ENCODE assay signal across 4 fruit fly cellular contexts in genomic region chr3L:20004442-20004869, dm6.
TF ChIP-seq lines count a peak whose summit lies in the region.

No protein-coding gene starts in this region.

- peak; percentile 86 to 88 for TF ChIP-seq CTCF in S2 (optimal IDR thresholded peaks at IDR 0.05; lab: Kevin White, UChicago)
- TF ChIP-seq CTCF in whole organism, embryonic (GFP tag; optimal IDR thresholded peaks at IDR 0.05; lab: Kevin White, UChicago): peak; percentile 93

TF ChIP-seq in whole organism, embryonic, 481 proteins besides CTCF, POLR2A, EP300 and RAD21 (continues in another document):
- TF ChIP-seq sqz (GFP tag; optimal IDR thresholded peaks at IDR 0.05; lab: Kevin White, UChicago) (peak; percentile 6), CG13287 (GFP tag; IDR thresholded peaks at IDR 0.05; lab: Robert Waterston, UW; ENCODE audit: partially characterized antibody) (peak; percentile 22; the same call in 1 of the 2 replicates), CG14965 (GFP tag; optimal IDR thresholded peaks at IDR 0.05; lab: Kevin White, UChicago; ENCODE audit: borderline replicate concordance) (no peak), insv (GFP tag; optimal IDR thresholded peaks at IDR 0.05; lab: Kevin White, UChicago) (peak; percentile 88 to 100), CG15269 (tag; optimal IDR thresholded peaks at IDR 0.05; lab: Kevin White, UChicago) (peak; percentile 23), sens (GFP tag; lab: Kevin White, UChicago) (peak; percentile 69), E2f2 (GFP tag; IDR thresholded peaks at IDR 0.05; lab: Robert Waterston, UW) (peak; percentile 24; the same call in 1 of the 2 replicates), kni (GFP tag; optimal IDR thresholded peaks at IDR 0.05; lab: Kevin White, UChicago) (peak; percentile 55), CG12071 (GFP tag; optimal IDR thresholded peaks at IDR 0.05; lab: Kevin White, UChicago) (no peak), CG32532 (GFP tag; IDR thresholded peaks at IDR 0.05; lab: Robert Waterston, UW) (peak; percentile 32; the same call in 1 of the 2 replicates), gsb-n (tag; optimal IDR thresholded peaks at IDR 0.05; lab: Kevin White, UChicago) (peak; percentile 46), Bgb (GFP tag; IDR thresholded peaks at IDR 0.05; lab: Robert Waterston, UW; ENCODE audit: partially characterized antibody) (peak; percentile 79; the same call in 1 of the 2 replicates), zen (tag; optimal IDR thresholded peaks at IDR 0.05; lab: Kevin White, UChicago) (peak; percentile 49), CG11456 (GFP tag; IDR thresholded peaks at IDR 0.05; lab: Robert Waterston, UW) (no peak), CG1603 (tag; optimal IDR thresholded peaks at IDR 0.05; lab: Kevin White, UChicago) (peak; percentile 58), phol (tag; optimal IDR thresholded peaks at IDR 0.05; lab: Kevin White, UChicago) (peak; percentile 8), CG7987 (GFP tag; optimal IDR thresholded peaks at IDR 0.05; lab: Kevin White, UChicago) (peak; percentile 22), nerfin-2 (GFP tag; IDR thresholded peaks at IDR 0.05; lab: Robert Waterston, UW; ENCODE audit: partially characterized antibody) (peak; percentile 33; the same call in 1 of the 2 replicates), Stat92E (GFP tag; optimal IDR thresholded peaks at IDR 0.05; lab: Kevin White, UChicago) (no peak), Dip3 (GFP tag; optimal IDR thresholded peaks at IDR 0.05; lab: Kevin White, UChicago) (no peak), CG6813 (GFP tag; optimal IDR thresholded peaks at IDR 0.05; lab: Kevin White, UChicago) (no peak), CG17912 (GFP tag; optimal IDR thresholded peaks at IDR 0.05; lab: Kevin White, UChicago) (peak; percentile 60), Ets65A (GFP tag; lab: Kevin White, UChicago) (no peak), gem (tag; optimal IDR thresholded peaks at IDR 0.05; lab: Kevin White, UChicago) (peak; percentile 7), CG4707 (GFP tag; optimal IDR thresholded peaks at IDR 0.05; lab: Kevin White, UChicago) (peak; percentile 31), trem (tag; optimal IDR thresholded peaks at IDR 0.05; lab: Kevin White, UChicago) (peak; percentile 43), bsh (GFP tag; optimal IDR thresholded peaks at IDR 0.05; lab: Kevin White, UChicago) (peak in 1 of 2 experiments; percentile 45), pum (GFP tag; optimal IDR thresholded peaks at IDR 0.05; lab: Kevin White, UChicago) (no peak)

TF ChIP-seq in whole organism, prepupa, 60 proteins besides CTCF, POLR2A, EP300 and RAD21:
- TF ChIP-seq Eip78C (GFP tag; lab: Kevin White, UChicago) (peak; percentile 61), acj6 (GFP tag; optimal IDR thresholded peaks at IDR 0.05; lab: Kevin White, UChicago) (no peak)

TF ChIP-seq in whole organism, wandering third instar larva, 38 proteins besides CTCF, POLR2A, EP300 and RAD21:
- TF ChIP-seq Dfd (GFP tag; optimal IDR thresholded peaks at IDR 0.05; lab: Kevin White, UChicago) (no peak), sage (GFP tag; optimal IDR thresholded peaks at IDR 0.05; lab: Kevin White, UChicago) (peak; percentile 31), Hr78 (GFP tag; optimal IDR thresholded peaks at IDR 0.05; lab: Kevin White, UChicago) (no peak), brk (GFP tag; optimal IDR thresholded peaks at IDR 0.05; lab: Kevin White, UChicago) (no peak), Hr83 (GFP tag; optimal IDR thresholded peaks at IDR 0.05; lab: Kevin White, UChicago; ENCODE audit: poor library complexity, severe bottlenecking) (peak; percentile 0), Dif (GFP tag; optimal IDR thresholded peaks at IDR 0.05; lab: Kevin White, UChicago; ENCODE audit: partially characterized antibody) (no peak), jim (GFP tag; optimal IDR thresholded peaks at IDR 0.05; lab: Kevin White, UChicago) (no peak), Rel (GFP tag; optimal IDR thresholded peaks at IDR 0.05; lab: Kevin White, UChicago) (no peak), Rel (tag; optimal IDR thresholded peaks at IDR 0.05; lab: Kevin White, UChicago) (no peak), dmrt93B (GFP tag; optimal IDR thresholded peaks at IDR 0.05; lab: Kevin White, UChicago) (no peak), Abd-B (GFP tag; optimal IDR thresholded peaks at IDR 0.05; lab: Kevin White, UChicago) (no peak), tai (GFP tag; optimal IDR thresholded peaks at IDR 0.05; lab: Kevin White, UChicago) (no peak), h (GFP tag; optimal IDR thresholded peaks at IDR 0.05; lab: Kevin White, UChicago) (no peak), CG32264 (GFP tag; optimal IDR thresholded peaks at IDR 0.05; lab: Kevin White, UChicago) (no peak), Myc (optimal IDR thresholded peaks at IDR 0.05; lab: Kevin White, UChicago) (peak; percentile 64), N (GFP tag; optimal IDR thresholded peaks at IDR 0.05; lab: Kevin White, UChicago) (no peak), sv (GFP tag; optimal IDR thresholded peaks at IDR 0.05; lab: Kevin White, UChicago) (no peak), CG9705 (GFP tag; optimal IDR thresholded peaks at IDR 0.05; lab: Kevin White, UChicago) (no peak), HLH106 (tag; optimal IDR thresholded peaks at IDR 0.05; lab: Kevin White, UChicago) (no peak), Sp1 (GFP tag; optimal IDR thresholded peaks at IDR 0.05; lab: Kevin White, UChicago) (no peak), foxo (GFP tag; optimal IDR thresholded peaks at IDR 0.05; lab: Kevin White, UChicago) (no peak), ey (GFP tag; optimal IDR thresholded peaks at IDR 0.05; lab: Kevin White, UChicago) (no peak), GATAd (GFP tag; optimal IDR thresholded peaks at IDR 0.05; lab: Kevin White, UChicago) (no peak), usp (GFP tag; optimal IDR thresholded peaks at IDR 0.05; lab: Kevin White, UChicago) (no peak), Vsx2 (GFP tag; optimal IDR thresholded peaks at IDR 0.05; lab: Kevin White, UChicago; ENCODE audit: partially characterized antibody) (peak; percentile 79), Jra (GFP tag; optimal IDR thresholded peaks at IDR 0.05; lab: Kevin White, UChicago) (no peak), Mio (GFP tag; optimal IDR thresholded peaks at IDR 0.05; lab: Kevin White, UChicago) (no peak)
